Worm (Caenorhabditis elegans): ENCODE measurements around the gene cat-4.
A peak's percentile ranks its signal among the peaks of the same experiment; 100 is the strongest.

cat-4 gene

ce11 chrV:10535325-10535724 is 29.4 kb upstream of the cat-4 start:
- no peak for TF ChIP-seq lir-1 (GFP tag; conservative IDR thresholded peaks at IDR 0.05)
- TF ChIP-seq let-607 (tag; optimal IDR thresholded peaks at IDR 0.05), result no peak
- TF ChIP-seq ztf-3 (GFP tag; optimal IDR thresholded peaks at IDR 0.05), result no peak
- no peak for TF ChIP-seq cebp-1 (GFP tag; IDR thresholded peaks at IDR 0.05)
- TF ChIP-seq cebp-1 (tag; optimal IDR thresholded peaks at IDR 0.05), result peak; percentile 49
- no peak for TF ChIP-seq lin-40 (tag; optimal IDR thresholded peaks at IDR 0.05)
- peak; percentile 39 for TF ChIP-seq atf-7 (tag; optimal IDR thresholded peaks at IDR 0.05)
- no peak for TF ChIP-seq ekl-4 (GFP tag; IDR thresholded peaks at IDR 0.05)
- no peak for TF ChIP-seq F57C9.4 (tag; optimal IDR thresholded peaks at IDR 0.05)
- peak; percentile 19 for TF ChIP-seq ama-1 (optimal IDR thresholded peaks at IDR 0.05)
- TF ChIP-seq ama-1 (GFP tag; optimal IDR thresholded peaks at IDR 0.05), result no peak
- TF ChIP-seq hrde-1 (tag; optimal IDR thresholded peaks at IDR 0.05; ENCODE audit: borderline replicate concordance), result no peak
- TF ChIP-seq pbrm-1 (GFP tag; IDR thresholded peaks at IDR 0.05), result no peak
- no peak for TF ChIP-seq attf-5 (GFP tag; optimal IDR thresholded peaks at IDR 0.05)
- TF ChIP-seq nhr-80 (tag; optimal IDR thresholded peaks at IDR 0.05), result peak; percentile 46
- no peak for TF ChIP-seq ccch-3 (GFP tag; optimal IDR thresholded peaks at IDR 0.05)
- no peak for TF ChIP-seq egl-44 (GFP tag; IDR thresholded peaks at IDR 0.05)
- peak; percentile 49; the same call in 1 of the 2 replicates for TF ChIP-seq hmg-1.2 (GFP tag; IDR thresholded peaks at IDR 0.05)
- TF ChIP-seq lin-54 (GFP tag; optimal IDR thresholded peaks at IDR 0.05), result peak; percentile 0
- no peak for TF ChIP-seq ceh-91 (GFP tag; IDR thresholded peaks at IDR 0.05)
- no peak for TF ChIP-seq attf-3 (GFP tag; conservative IDR thresholded peaks at IDR 0.05)
- TF ChIP-seq lag-1 (GFP tag; IDR thresholded peaks at IDR 0.05), result no peak
- TF ChIP-seq ztf-18 (tag; optimal IDR thresholded peaks at IDR 0.05), result peak; percentile 34
- no peak for TF ChIP-seq die-1 (tag; optimal IDR thresholded peaks at IDR 0.05)
- TF ChIP-seq snpc-3.4 (tag; optimal IDR thresholded peaks at IDR 0.05), result no peak
- TF ChIP-seq nhr-120 (GFP tag; IDR thresholded peaks at IDR 0.05), result no peak
- peak; percentile 13; the same call in 1 of the 2 replicates for TF ChIP-seq madf-6 (GFP tag; IDR thresholded peaks at IDR 0.05)
- 0 out of 2 replicates have a peak, but pooled peaks have one; percentile 49 for TF ChIP-seq nfyb-1 (GFP tag; IDR thresholded peaks at IDR 0.05)
- TF ChIP-seq mcd-1 (GFP tag; IDR thresholded peaks at IDR 0.05), result peak; percentile 27; the same call in 1 of the 2 replicates

ce11 chrV:10536095-10536691 is 28.5 kb upstream of the cat-4 start, which contains the start of gene ppm-1.A:
ppm-1.A (minus strand) TSS chrV:10536388.
- TF ChIP-seq B0035.1 (tag; optimal IDR thresholded peaks at IDR 0.05) (no peak), bed-2 (GFP tag; IDR thresholded peaks at IDR 0.05) (no peak), lin-40 (tag; optimal IDR thresholded peaks at IDR 0.05) (no peak), gei-17 (GFP tag; optimal IDR thresholded peaks at IDR 0.05) (no peak), F10E7.11 (tag; optimal IDR thresholded peaks at IDR 0.05) (no peak), nhr-80 (tag; optimal IDR thresholded peaks at IDR 0.05) (peak; percentile 21), attf-5 (GFP tag; optimal IDR thresholded peaks at IDR 0.05) (peak; percentile 20), nfyb-1 (GFP tag; IDR thresholded peaks at IDR 0.05) (0 out of 2 replicates have a peak, but pooled peaks have one; percentile 35), T26A5.8 (tag; optimal IDR thresholded peaks at IDR 0.05) (no peak), snpc-1.1 (tag; optimal IDR thresholded peaks at IDR 0.05; ENCODE audit: insufficient read depth) (no peak), ztf-18 (tag; optimal IDR thresholded peaks at IDR 0.05) (no peak), ekl-4 (GFP tag; IDR thresholded peaks at IDR 0.05) (no peak), tbp1 (GFP tag; optimal IDR thresholded peaks at IDR 0.05) (peak; percentile 25), B0261.1 (tag; optimal IDR thresholded peaks at IDR 0.05) (no peak)

Data from whole organism, young adult.